Fruit fly (Drosophila melanogaster) whole organism, pupa: ENCODE results near the gene Cyp6v1.

ENCODE experiments used
- CG12605 ChIP-seq: fragments of 200-800 bp; sonication (Bioruptor generic); IDR thresholded peaks from 2 replicates; pipeline ENCODE4 v1.3.6; 2022; ENCODE audit warnings: missing biosample characterization, missing genetic modification characterization
- CG14655 ChIP-seq: fragments of 200-800 bp; sonication (Bioruptor generic); optimal IDR thresholded peaks from 3 replicates; lab custom pipeline; 2017; ENCODE audit warnings: mild to moderate bottlenecking, missing biosample characterization, missing genetic modification reagents, missing genetic modification characterization
- CG17806 ChIP-seq: fragments of 200-800 bp; sonication (Bioruptor generic); optimal IDR thresholded peaks from 2 replicates; lab custom pipeline; 2018; ENCODE audit warnings: missing biosample characterization, mild to moderate bottlenecking, missing genetic modification characterization, moderate library complexity
- CG32121 ChIP-seq: fragments of 200-800 bp; sonication (Bioruptor generic); IDR thresholded peaks from 2 replicates; pipeline ENCODE4 v1.3.6; 2022; ENCODE audit warnings: missing biosample characterization, missing genetic modification characterization
- CG34367 ChIP-seq: fragments of 200-800 bp; sonication (Bioruptor generic); optimal IDR thresholded peaks from 2 replicates; lab custom pipeline; 2018; ENCODE audit warnings: missing biosample characterization, mild to moderate bottlenecking, missing genetic modification characterization
- CG8301 ChIP-seq: fragments of 200-800 bp; sonication (Bioruptor generic); optimal IDR thresholded peaks from 2 replicates; lab custom pipeline; 2018; ENCODE audit warnings: missing biosample characterization, mild to moderate bottlenecking, missing genetic modification characterization
- CG9948 ChIP-seq: fragments of 200-800 bp; sonication (Bioruptor generic); optimal IDR thresholded peaks from 2 replicates; lab custom pipeline; 2018; ENCODE audit warnings: missing biosample characterization, mild to moderate bottlenecking, missing genetic modification characterization, moderate library complexity
- EcR ChIP-seq: fragments of 200-800 bp; sonication (Bioruptor generic); optimal IDR thresholded peaks from 3 replicates; lab custom pipeline; 2019; ENCODE audit warnings: missing biosample characterization, missing genetic modification characterization, mild to moderate bottlenecking, moderate library complexity, missing genetic modification reagents
- Ets98B ChIP-seq: fragments of 200-800 bp; sonication (Bioruptor generic); IDR thresholded peaks from 2 replicates; pipeline ENCODE4 v1.3.6; 2022; ENCODE audit warnings: missing biosample characterization, missing genetic modification characterization
- Pif1A ChIP-seq: fragments of 200-800 bp; sonication (Bioruptor generic); optimal IDR thresholded peaks from 3 replicates; lab custom pipeline; 2016; ENCODE audit warnings: missing biosample characterization, missing genetic modification characterization
- Pif1B ChIP-seq: fragments of 200-800 bp; sonication (Bioruptor generic); optimal IDR thresholded peaks from 3 replicates; lab custom pipeline; 2016; ENCODE audit warnings: missing biosample characterization, missing genetic modification characterization
- Snoo ChIP-seq: fragments of 200-800 bp; sonication (Bioruptor generic); optimal IDR thresholded peaks from 3 replicates; lab custom pipeline; 2017; ENCODE audit warnings: missing biosample characterization, mild to moderate bottlenecking, missing genetic modification characterization, inconsistent platforms
- gl ChIP-seq: fragments of 200-800 bp; sonication (Bioruptor generic); optimal IDR thresholded peaks from 2 replicates; lab custom pipeline; 2018; ENCODE audit warnings: missing biosample characterization, mild to moderate bottlenecking, missing genetic modification characterization

DNA sequence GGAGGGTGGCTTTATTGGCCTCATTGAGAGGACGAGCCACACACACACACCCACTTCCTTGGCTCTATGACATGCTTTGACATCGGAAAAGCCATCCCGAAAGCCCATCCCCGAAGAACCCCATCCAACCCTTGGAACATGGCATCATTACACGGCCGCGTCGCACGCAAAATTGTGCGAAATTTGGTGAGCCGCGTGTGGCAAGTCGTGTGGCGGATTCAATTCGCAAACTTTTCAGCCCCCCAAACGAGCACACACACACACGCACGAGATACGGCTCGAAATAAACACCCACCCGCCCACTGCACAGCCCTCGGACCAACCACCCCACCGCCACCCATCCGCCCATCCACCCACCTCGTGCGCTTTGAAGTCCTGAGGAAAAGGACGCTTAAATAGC is 10.7 kb upstream of the Cyp6v1 start:
- TF ChIP-seq CG12605 (GFP tag; lab: Robert Waterston, UW) (no peak), EcR (GFP tag; lab: Kevin White, UChicago) (no peak), gl (tag; lab: Kevin White, UChicago) (no peak), CG14655 (GFP tag; lab: Kevin White, UChicago) (no peak), CG34367 (tag; lab: Kevin White, UChicago) (no peak), CG8301 (tag; lab: Kevin White, UChicago) (no peak), CG9948 (no peak), Pif1A (no peak), CG32121 (GFP tag; lab: Robert Waterston, UW) (no peak), Pif1B (GFP tag; lab: Kevin White, UChicago) (no peak), Ets98B (GFP tag; lab: Robert Waterston, UW) (no peak), Snoo (tag; lab: Kevin White, UChicago) (no peak), CG17806 (no peak)
